Fruit fly (Drosophila melanogaster) whole organism, embryonic: ENCODE data around the gene GstD10.

Experiments
- CG10267 ChIP-seq: fragments of 200-800 bp; sonication (Bioruptor generic); optimal IDR thresholded peaks from 2 replicates; lab custom pipeline; 2018; ENCODE audit warnings: missing biosample characterization, mild to moderate bottlenecking, missing genetic modification characterization, moderate library complexity
- CG10366 ChIP-seq: fragments of 200-800 bp; sonication (Bioruptor generic); IDR thresholded peaks from 2 replicates; pipeline ENCODE4 v1.3.6; 2022; ENCODE audit warnings: missing biosample characterization, missing genetic modification characterization
- CG11093 ChIP-seq: fragments of 200-800 bp; sonication (Bioruptor generic); IDR thresholded peaks from 3 replicates; pipeline ENCODE4 v1.3.6; 2022; ENCODE audit warnings: missing biosample characterization, missing genetic modification characterization
- CG11456 ChIP-seq: fragments of 200-800 bp; sonication (Bioruptor generic); IDR thresholded peaks from 3 replicates; pipeline ENCODE4 v1.3.6; 2022; ENCODE audit warnings: missing biosample characterization, missing genetic modification characterization
- CG11504 ChIP-seq: fragments of 200-800 bp; sonication (Bioruptor generic); optimal IDR thresholded peaks from 3 replicates; lab custom pipeline; 2019; ENCODE audit warnings: missing biosample characterization, mild to moderate bottlenecking, missing genetic modification characterization, moderate library complexity
- CG12071 ChIP-seq: fragments of 200-800 bp; sonication (Bioruptor generic); optimal IDR thresholded peaks from 3 replicates; lab custom pipeline; 2018; ENCODE audit warnings: missing biosample characterization, mild to moderate bottlenecking, missing genetic modification characterization
- CG12391 ChIP-seq: fragments of 200-800 bp; sonication (Bioruptor generic); optimal IDR thresholded peaks from 3 replicates; lab custom pipeline; 2018; ENCODE audit warnings: missing biosample characterization, mild to moderate bottlenecking, missing genetic modification characterization, moderate library complexity
- CG13296 ChIP-seq: fragments of 200-800 bp; sonication (Bioruptor generic); optimal IDR thresholded peaks from 3 replicates; lab custom pipeline; 2018; ENCODE audit warnings: missing biosample characterization, mild to moderate bottlenecking, missing genetic modification characterization
- CG2199 ChIP-seq: fragments of 200-800 bp; sonication (Bioruptor generic); IDR thresholded peaks from 3 replicates; pipeline ENCODE4 v1.3.6; 2022; ENCODE audit warnings: missing biosample characterization, missing genetic modification characterization
- CG2202 ChIP-seq: fragments of 200-800 bp; sonication (Bioruptor generic); optimal IDR thresholded peaks from 2 replicates; lab custom pipeline; 2018; ENCODE audit warnings: missing biosample characterization, mild to moderate bottlenecking, missing genetic modification characterization
- CG2712 ChIP-seq: fragments of 200-800 bp; optimal IDR thresholded peaks from 3 replicates; lab custom pipeline; 2019; ENCODE audit warnings: missing biosample characterization, mild to moderate bottlenecking, missing genetic modification characterization, moderate library complexity
- CG2875 ChIP-seq: fragments of 200-800 bp; sonication (Bioruptor generic); optimal IDR thresholded peaks from 2 replicates; lab custom pipeline; 2017; ENCODE audit warnings: missing biosample characterization, mild to moderate bottlenecking, missing genetic modification characterization, missing genetic modification reagents
- CG32532 ChIP-seq: fragments of 200-800 bp; sonication (Bioruptor generic); IDR thresholded peaks from 2 replicates; pipeline ENCODE4 v1.3.6; 2022; ENCODE audit warnings: missing biosample characterization, missing genetic modification characterization
- CG3407 ChIP-seq: fragments of 200-800 bp; sonication (Bioruptor generic); optimal IDR thresholded peaks from 2 replicates; lab custom pipeline; 2018; ENCODE audit warnings: missing biosample characterization, mild to moderate bottlenecking, missing genetic modification characterization
- CG34224 ChIP-seq: fragments of 200-800 bp; sonication (Bioruptor generic); IDR thresholded peaks from 3 replicates; pipeline ENCODE4 v1.3.6; 2022; ENCODE audit warnings: missing biosample characterization, missing genetic modification characterization; ENCODE audit not compliant: partially characterized antibody
- CG4730 ChIP-seq: fragments of 200-800 bp; sonication (Bioruptor generic); IDR thresholded peaks from 2 replicates; pipeline ENCODE4 v1.3.6; 2022; ENCODE audit warnings: missing biosample characterization, missing genetic modification characterization
- CG6854 ChIP-seq: fragments of 200-800 bp; sonication (Bioruptor generic); optimal IDR thresholded peaks from 3 replicates; lab custom pipeline; 2017; ENCODE audit warnings: missing biosample characterization, mild to moderate bottlenecking, missing genetic modification characterization
- CG7786 ChIP-seq: fragments of 200-800 bp; sonication (Bioruptor generic); optimal IDR thresholded peaks from 2 replicates; lab custom pipeline; 2016; ENCODE audit warnings: missing biosample characterization, missing genetic modification characterization
- CG7987 ChIP-seq: fragments of 200-800 bp; sonication (Bioruptor generic); optimal IDR thresholded peaks from 2 replicates; lab custom pipeline; 2018; ENCODE audit warnings: missing biosample characterization, mild to moderate bottlenecking, missing genetic modification characterization, moderate library complexity
- CG8359 ChIP-seq: fragments of 200-800 bp; sonication (Bioruptor generic); optimal IDR thresholded peaks from 2 replicates; lab custom pipeline; 2017; ENCODE audit warnings: missing biosample characterization, mild to moderate bottlenecking, missing genetic modification characterization, borderline replicate concordance
- CG8944 ChIP-seq: fragments of 200-800 bp; sonication (Bioruptor generic); optimal IDR thresholded peaks from 3 replicates; lab custom pipeline; 2016; ENCODE audit warnings: missing biosample characterization, missing genetic modification characterization
- Dad ChIP-seq: fragments of 200-800 bp; sonication (Bioruptor generic); optimal IDR thresholded peaks from 3 replicates; lab custom pipeline; 2016; ENCODE audit warnings: missing biosample characterization, missing genetic modification characterization
- Dip2 ChIP-seq: fragments of 200-800 bp; sonication (Bioruptor generic); IDR thresholded peaks from 2 replicates; pipeline ENCODE4 v1.3.6; 2022; ENCODE audit warnings: missing biosample characterization, missing genetic modification characterization
- Dp ChIP-seq: fragments of 200-800 bp; sonication (Bioruptor generic); optimal IDR thresholded peaks from 2 replicates; lab custom pipeline; 2018; ENCODE audit warnings: missing biosample characterization, mild to moderate bottlenecking, missing genetic modification characterization, moderate library complexity
- E2f1 ChIP-seq: fragments of 200-800 bp; sonication (Bioruptor generic); IDR thresholded peaks from 2 replicates; pipeline ENCODE4 v1.3.6; 2022; ENCODE audit warnings: missing biosample characterization, missing genetic modification characterization
- Ets97D ChIP-seq: fragments of 200-800 bp; sonication (Bioruptor generic); optimal IDR thresholded peaks from 3 replicates; lab custom pipeline; 2016; ENCODE audit warnings: missing biosample characterization, missing genetic modification characterization
- HmgZ ChIP-seq: fragments of 200-800 bp; sonication (Bioruptor generic); optimal IDR thresholded peaks from 2 replicates; lab custom pipeline; 2018; ENCODE audit warnings: missing biosample characterization, mild to moderate bottlenecking, missing genetic modification characterization
- Hmr ChIP-seq: fragments of 200-800 bp; sonication (Bioruptor generic); optimal IDR thresholded peaks from 3 replicates; lab custom pipeline; 2017; ENCODE audit warnings: mild to moderate bottlenecking, missing biosample characterization, missing genetic modification reagents, missing genetic modification characterization
- Meics ChIP-seq: fragments of 200-800 bp; sonication (Bioruptor generic); optimal IDR thresholded peaks from 2 replicates; lab custom pipeline; 2017; ENCODE audit warnings: missing biosample characterization, mild to moderate bottlenecking, missing genetic modification characterization
- NfI ChIP-seq: fragments of 200-800 bp; sonication (Bioruptor generic); optimal IDR thresholded peaks from 3 replicates; lab custom pipeline; 2018; ENCODE audit warnings: missing biosample characterization, mild to moderate bottlenecking, missing genetic modification characterization, moderate library complexity
- Pdp1 ChIP-seq, 2 experiments: fragments of 200-800 bp; sonication (Bioruptor generic); optimal IDR thresholded peaks; 3 replicates each; lab custom pipeline; 2016; ENCODE audit warnings: missing biosample characterization in 2 of 2, missing genetic modification characterization in 2 of 2, mild to moderate bottlenecking in 1 of 2, moderate library complexity in 1 of 2
- bbx ChIP-seq: fragments of 200-800 bp; sonication (Bioruptor generic); IDR thresholded peaks from 2 replicates; pipeline ENCODE4 v1.3.6; 2022; ENCODE audit warnings: missing biosample characterization, missing genetic modification characterization; ENCODE audit not compliant: partially characterized antibody
- bigmax ChIP-seq: fragments of 200-800 bp; sonication (Bioruptor generic); optimal IDR thresholded peaks from 2 replicates; lab custom pipeline; 2018; ENCODE audit warnings: missing biosample characterization, mild to moderate bottlenecking, missing genetic modification characterization
- crc ChIP-seq: fragments of 200-800 bp; sonication (Bioruptor generic); optimal IDR thresholded peaks from 2 replicates; lab custom pipeline; 2016; ENCODE audit warnings: missing biosample characterization, missing genetic modification characterization
- gsb-n ChIP-seq: fragments of 200-800 bp; sonication (Bioruptor generic); optimal IDR thresholded peaks from 3 replicates; lab custom pipeline; 2018; ENCODE audit warnings: missing biosample characterization, mild to moderate bottlenecking, missing genetic modification characterization
- lab ChIP-seq: fragments of 200-800 bp; sonication (Bioruptor generic); optimal IDR thresholded peaks from 3 replicates; lab custom pipeline; 2017; ENCODE audit warnings: missing biosample characterization, missing genetic modification characterization, mild to moderate bottlenecking, moderate library complexity, missing genetic modification reagents
- nerfin-1 ChIP-seq: fragments of 200-800 bp; sonication (Bioruptor generic); optimal IDR thresholded peaks from 3 replicates; lab custom pipeline; 2019; ENCODE audit warnings: missing biosample characterization, mild to moderate bottlenecking, missing genetic modification characterization, moderate library complexity
- nom ChIP-seq: fragments of 200-800 bp; sonication (Bioruptor generic); optimal IDR thresholded peaks from 2 replicates; lab custom pipeline; 2017; ENCODE audit warnings: missing biosample characterization, missing genetic modification characterization, mild to moderate bottlenecking, moderate library complexity, missing genetic modification reagents
- pb ChIP-seq: fragments of 200-800 bp; sonication (Bioruptor generic); optimal IDR thresholded peaks from 3 replicates; lab custom pipeline; 2016; ENCODE audit warnings: missing biosample characterization, missing genetic modification characterization
- pzg ChIP-seq: fragments of 200-800 bp; sonication (Bioruptor generic); optimal IDR thresholded peaks from 3 replicates; lab custom pipeline; 2018; ENCODE audit warnings: missing biosample characterization, mild to moderate bottlenecking, missing genetic modification characterization, moderate library complexity
- repo ChIP-seq: fragments of 200-800 bp; sonication (Bioruptor generic); optimal IDR thresholded peaks from 2 replicates; lab custom pipeline; 2016; ENCODE audit warnings: missing biosample characterization, missing genetic modification characterization
- row ChIP-seq: fragments of 200-800 bp; sonication (Bioruptor generic); IDR thresholded peaks from 3 replicates; pipeline ENCODE4 v1.3.6; 2022; ENCODE audit warnings: missing biosample characterization, missing genetic modification characterization
- sc ChIP-seq, 3 experiments: fragments of >200 bp in 2 of 3; fragments of 200-800 bp in 1 of 3; sonication (Bioruptor generic) in 1 of 3; optimal IDR thresholded peaks; 2 replicates in 2 of 3; 3 replicates in 1 of 3; lab custom pipeline; 2017; ENCODE audit warnings: mild to moderate bottlenecking in 1 of 3, missing biosample characterization in 1 of 3, missing genetic modification characterization in 1 of 3, missing genetic modification reagents in 1 of 3
- sd ChIP-seq: fragments of 200-800 bp; sonication (Bioruptor generic); optimal IDR thresholded peaks from 3 replicates; lab custom pipeline; 2018; ENCODE audit warnings: missing biosample characterization, mild to moderate bottlenecking, missing genetic modification characterization, moderate library complexity
- unpg ChIP-seq: fragments of 200-800 bp; sonication (Bioruptor generic); optimal IDR thresholded peaks from 3 replicates; lab custom pipeline; 2018; ENCODE audit warnings: missing biosample characterization, mild to moderate bottlenecking, missing genetic modification characterization, moderate library complexity
- usp ChIP-seq: fragments of >200 bp; optimal IDR thresholded peaks from 2 replicates; lab custom pipeline; 2017; ENCODE audit warnings: missing biosample characterization, missing genetic modification characterization
- vnd ChIP-seq: fragments of 200-800 bp; sonication (Bioruptor generic); IDR thresholded peaks from 3 replicates; pipeline ENCODE4 v1.3.6; 2022; ENCODE audit warnings: missing biosample characterization, missing genetic modification characterization; ENCODE audit not compliant: partially characterized antibody
- wor ChIP-seq: fragments of 200-800 bp; sonication (Bioruptor generic); IDR thresholded peaks from 2 replicates; pipeline ENCODE4 v1.3.6; 2022; ENCODE audit warnings: missing biosample characterization, missing genetic modification characterization
- yki ChIP-seq: fragments of >200 bp; optimal IDR thresholded peaks from 3 replicates; lab custom pipeline; 2018
- zfh1 ChIP-seq: fragments of 200-800 bp; sonication (Bioruptor generic); IDR thresholded peaks from 3 replicates; pipeline ENCODE4 v1.3.6; 2022; ENCODE audit warnings: missing biosample characterization, missing genetic modification characterization

The GstD10 gene

DNA sequence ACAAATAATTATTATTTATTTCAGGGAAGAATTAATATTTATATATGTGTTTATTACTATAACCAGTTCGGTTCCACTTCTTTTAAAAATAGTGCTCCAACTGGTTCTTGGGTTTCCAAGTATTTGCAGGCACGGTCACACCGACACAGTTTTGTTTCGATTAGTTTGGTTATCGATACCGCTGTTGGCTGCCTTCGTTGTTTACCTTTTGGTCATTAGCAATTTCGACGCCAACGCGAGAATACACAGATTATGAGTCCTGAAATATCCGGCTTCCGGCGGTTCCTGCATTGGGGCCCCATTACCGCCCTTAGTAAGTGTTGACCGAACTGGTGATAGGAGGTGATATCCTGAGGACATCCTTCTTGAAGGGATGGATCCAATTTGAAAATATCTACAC, 42.6 kb upstream of the GstD10 start, which contains the start of gene CG5196 (continued):
- TF ChIP-seq bigmax (GFP tag; lab: Kevin White, UChicago) = peak; percentile 47
- no peak for TF ChIP-seq CG11456 (GFP tag; lab: Robert Waterston, UW)
- TF ChIP-seq NfI (GFP tag; lab: Kevin White, UChicago) = peak; percentile 30
- no peak for TF ChIP-seq CG8944
- TF ChIP-seq sc (optimal IDR thresholded peaks at IDR 0.05; lab: Kevin White, UChicago) = no peak
- TF ChIP-seq sc (GFP tag; optimal IDR thresholded peaks at IDR 0.05; lab: Kevin White, UChicago) = no peak
- TF ChIP-seq pb (GFP tag; lab: Kevin White, UChicago) = peak; percentile 26
- TF ChIP-seq E2f1 = no peak
- no peak for TF ChIP-seq lab (GFP tag; lab: Kevin White, UChicago)
- peak; percentile 77 for TF ChIP-seq bbx
- TF ChIP-seq gsb-n (tag; lab: Kevin White, UChicago) = peak; percentile 20
- peak; percentile 74 for TF ChIP-seq row (GFP tag; lab: Robert Waterston, UW)
- TF ChIP-seq Meics (GFP tag; lab: Kevin White, UChicago) = no peak
- no peak for TF ChIP-seq CG11504
- TF ChIP-seq Hmr (GFP tag; lab: Kevin White, UChicago) = peak; percentile 41
- TF ChIP-seq crc (GFP tag; lab: Kevin White, UChicago) = no peak
- TF ChIP-seq CG32532 (GFP tag; lab: Robert Waterston, UW) = no peak
- 0 out of 3 replicates have a peak, but pooled peaks have one; percentile 27 for TF ChIP-seq zfh1
- peak; percentile 61; the same call in 2 of the 3 replicates for TF ChIP-seq vnd (GFP tag; lab: Robert Waterston, UW)
- TF ChIP-seq HmgZ (tag; lab: Kevin White, UChicago) = peak; percentile 81
- TF ChIP-seq CG34224 = peak; percentile 81
- no peak for TF ChIP-seq CG10366 (GFP tag; lab: Robert Waterston, UW)
- no peak for TF ChIP-seq Pdp1 (GFP tag; optimal IDR thresholded peaks at IDR 0.05; lab: Kevin White, UChicago)
- no peak for TF ChIP-seq CG8359 (GFP tag; lab: Kevin White, UChicago)
- peak; percentile 33 for TF ChIP-seq nerfin-1
- TF ChIP-seq CG4730 (GFP tag; lab: Robert Waterston, UW) = no peak
- no peak for TF ChIP-seq usp (GFP tag; lab: Kevin White, UChicago)
- TF ChIP-seq Ets97D (GFP tag; lab: Kevin White, UChicago) = peak; percentile 34
- TF ChIP-seq CG2202 (tag; lab: Kevin White, UChicago) = no peak
- TF ChIP-seq yki (lab: Kevin White, UChicago) = no peak
- TF ChIP-seq CG2875 = no peak
- no peak for TF ChIP-seq CG2199 (GFP tag; lab: Robert Waterston, UW)
- TF ChIP-seq wor (GFP tag; lab: Robert Waterston, UW) = no peak
- TF ChIP-seq Dip2 (GFP tag; lab: Robert Waterston, UW) = no peak
- peak; percentile 25 for TF ChIP-seq CG7987
- TF ChIP-seq Dad = no peak
- TF ChIP-seq unpg = peak; percentile 12
- no peak for TF ChIP-seq CG13296 (GFP tag; lab: Kevin White, UChicago)
- TF ChIP-seq CG10267 (tag; lab: Kevin White, UChicago) = peak; percentile 62
- peak; percentile 9 for TF ChIP-seq repo
- no peak for TF ChIP-seq CG3407 (GFP tag; lab: Kevin White, UChicago)
- peak; percentile 36 for TF ChIP-seq CG6854 (GFP tag; lab: Kevin White, UChicago)
- TF ChIP-seq CG12071 = no peak
- no peak for TF ChIP-seq CG11093 (GFP tag; lab: Robert Waterston, UW)
- peak; percentile 86 for TF ChIP-seq pzg (GFP tag; lab: Kevin White, UChicago)
- peak; percentile 45 for TF ChIP-seq nom (GFP tag; lab: Kevin White, UChicago)
- TF ChIP-seq CG2712 (tag; lab: Kevin White, UChicago) = peak; percentile 48
- TF ChIP-seq CG7786 = no peak
- peak; percentile 80 for TF ChIP-seq Dp (GFP tag; lab: Kevin White, UChicago)
- peak; percentile 30 for TF ChIP-seq sd (tag; lab: Kevin White, UChicago)
- TF ChIP-seq CG12391 (tag; lab: Kevin White, UChicago) = peak; percentile 35
